Worm (Caenorhabditis elegans): ENCODE results near the gene let-413.
A peak's percentile ranks its signal among the peaks of the same experiment; 100 is the strongest.

let-413 gene

DNA sequence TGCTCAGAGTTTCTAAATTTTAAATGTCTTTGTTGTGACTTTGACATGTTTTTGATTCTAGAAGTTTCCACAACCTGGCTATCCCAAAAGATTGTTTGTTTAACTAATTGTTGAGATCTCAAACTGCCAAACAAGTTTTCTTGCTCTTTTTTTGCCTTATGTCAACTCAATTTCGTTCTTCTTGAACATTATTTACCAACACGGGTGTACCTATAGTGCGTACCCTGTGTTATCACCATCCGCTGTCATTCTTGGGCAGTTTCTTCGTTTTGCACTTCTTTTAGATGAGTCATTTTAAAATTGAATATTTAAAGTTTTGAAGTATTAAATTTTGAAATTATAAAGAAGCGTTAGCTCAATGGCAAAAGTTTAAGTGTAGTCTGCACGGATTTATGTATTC is 39.4 kb upstream of the let-413 start, which contains the start of gene sptl-2:
Gene sptl-2, plus strand, starts transcription at position 280 of the 400 bp plus-strand sequence.
- TF ChIP-seq sma-9 (GFP tag; optimal IDR thresholded peaks at IDR 0.05) (peak; percentile 16), sma-9 (tag; optimal IDR thresholded peaks at IDR 0.05) (no peak), skn-1 (tag; optimal IDR thresholded peaks at IDR 0.05) (no peak), dmd-4 (tag; optimal IDR thresholded peaks at IDR 0.05) (no peak), nhr-12 (tag; optimal IDR thresholded peaks at IDR 0.05) (no peak), ceh-16 (tag; optimal IDR thresholded peaks at IDR 0.05) (no peak), sma-3 (GFP tag; optimal IDR thresholded peaks at IDR 0.05) (no peak), nhr-237 (tag; optimal IDR thresholded peaks at IDR 0.05) (no peak), F13H6.1 (tag; optimal IDR thresholded peaks at IDR 0.05) (no peak), snpc-4 (tag; optimal IDR thresholded peaks at IDR 0.05) (no peak), fos-1 (tag; optimal IDR thresholded peaks at IDR 0.05) (peak; percentile 79), ama-1 (optimal IDR thresholded peaks at IDR 0.05) (no peak), R02D3.7 (tag; optimal IDR thresholded peaks at IDR 0.05) (no peak), C34F6.9 (tag; optimal IDR thresholded peaks at IDR 0.05) (no peak)

DNA sequence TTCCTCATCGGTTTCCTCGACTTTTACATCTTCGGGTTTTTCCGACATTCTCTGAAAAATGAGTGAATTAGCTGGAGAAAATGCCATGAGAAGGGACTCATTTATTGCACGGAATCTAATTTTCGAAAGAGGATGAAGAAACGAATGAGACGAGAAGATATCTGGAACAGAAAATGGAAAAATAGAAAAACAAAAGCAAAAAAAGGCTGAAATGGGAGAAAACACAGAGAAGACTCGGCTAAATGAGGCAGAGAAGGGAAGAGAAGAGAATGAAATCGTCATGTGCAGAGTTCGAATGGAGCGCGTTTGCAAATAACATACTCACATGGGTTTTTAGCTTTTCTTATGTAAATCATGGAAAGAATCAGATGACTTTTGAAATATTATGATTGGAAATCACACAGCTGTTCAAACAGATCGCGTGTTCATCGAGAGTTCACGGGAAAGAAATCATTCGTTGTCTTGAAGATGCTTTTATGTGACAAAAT is 36.4 kb upstream of the let-413 start, which contains the start of gene Y97E10AR.6:
Gene Y97E10AR.6, minus strand, starts transcription at position 51 of the 488 bp plus-strand sequence.
- no peak for TF ChIP-seq egl-27 (tag; optimal IDR thresholded peaks at IDR 0.05)
- TF ChIP-seq mab-5 (tag; optimal IDR thresholded peaks at IDR 0.05), result no peak
- no peak for TF ChIP-seq nhr-21 (tag; optimal IDR thresholded peaks at IDR 0.05)
- peak in 1 of 2 experiments; percentile 44 for TF ChIP-seq lsy-2 (tag; optimal IDR thresholded peaks at IDR 0.05)
- peak; percentile 70 for TF ChIP-seq unc-55 (GFP tag; optimal IDR thresholded peaks at IDR 0.05)
- no peak for TF ChIP-seq zag-1 (tag; optimal IDR thresholded peaks at IDR 0.05)
- peak; percentile 78 for TF ChIP-seq C34F6.9 (tag; optimal IDR thresholded peaks at IDR 0.05)
- TF ChIP-seq fos-1 (tag; optimal IDR thresholded peaks at IDR 0.05), result peak; percentile 19
- no peak for TF ChIP-seq gmeb-1 (tag; optimal IDR thresholded peaks at IDR 0.05)
- TF ChIP-seq ceh-16 (tag; optimal IDR thresholded peaks at IDR 0.05), result no peak
- TF ChIP-seq mdl-1 (tag; optimal IDR thresholded peaks at IDR 0.05), result no peak
- TF ChIP-seq aly-2 (tag; optimal IDR thresholded peaks at IDR 0.05), result no peak
- TF ChIP-seq sma-9 (GFP tag; optimal IDR thresholded peaks at IDR 0.05), result no peak
- TF ChIP-seq sma-9 (tag; optimal IDR thresholded peaks at IDR 0.05), result no peak
- TF ChIP-seq ama-1 (optimal IDR thresholded peaks at IDR 0.05), result no peak
- no peak for TF ChIP-seq nhr-6 (tag; optimal IDR thresholded peaks at IDR 0.05)
- no peak for TF ChIP-seq crh-2 (tag; optimal IDR thresholded peaks at IDR 0.05)
- no peak for TF ChIP-seq dmd-4 (tag; optimal IDR thresholded peaks at IDR 0.05)
- TF ChIP-seq nhr-10 (tag; optimal IDR thresholded peaks at IDR 0.05), result no peak
- TF ChIP-seq sma-3 (GFP tag; optimal IDR thresholded peaks at IDR 0.05), result no peak
- peak; percentile 74 for TF ChIP-seq nhr-129 (tag; optimal IDR thresholded peaks at IDR 0.05)
- TF ChIP-seq nhr-77 (tag; optimal IDR thresholded peaks at IDR 0.05), result no peak
- no peak for TF ChIP-seq nhr-237 (tag; optimal IDR thresholded peaks at IDR 0.05)
- TF ChIP-seq skn-1 (tag; optimal IDR thresholded peaks at IDR 0.05), result no peak
- no peak for TF ChIP-seq nhr-23 (tag; optimal IDR thresholded peaks at IDR 0.05)
- TF ChIP-seq F13H6.1 (tag; optimal IDR thresholded peaks at IDR 0.05), result no peak
- TF ChIP-seq lin-13 (GFP tag; optimal IDR thresholded peaks at IDR 0.05), result no peak
- TF ChIP-seq nhr-25 (tag; optimal IDR thresholded peaks at IDR 0.05), result no peak
- no peak for TF ChIP-seq unc-39 (tag; optimal IDR thresholded peaks at IDR 0.05)
- no peak for TF ChIP-seq elt-3 (tag; optimal IDR thresholded peaks at IDR 0.05)
- no peak for TF ChIP-seq ZK546.5 (tag; optimal IDR thresholded peaks at IDR 0.05)

ce11 chrV:8012032-8012431 is 34.5 kb upstream of the let-413 start, which contains the start of gene rpb-9:
rpb-9 (minus strand) TSS chrV:8012345.
- no peak for TF ChIP-seq elt-1 (tag; optimal IDR thresholded peaks at IDR 0.05)
- no peak for TF ChIP-seq mbf-1 (tag; optimal IDR thresholded peaks at IDR 0.05)
- no peak for TF ChIP-seq unc-39 (tag; optimal IDR thresholded peaks at IDR 0.05)
- TF ChIP-seq lin-13 (GFP tag; optimal IDR thresholded peaks at IDR 0.05), result no peak
- no peak for TF ChIP-seq snpc-4 (tag; optimal IDR thresholded peaks at IDR 0.05)
- no peak for TF ChIP-seq unc-62 (GFP tag; optimal IDR thresholded peaks at IDR 0.05)
- no peak for TF ChIP-seq nhr-237 (tag; optimal IDR thresholded peaks at IDR 0.05)
- no peak for TF ChIP-seq ztf-1 (GFP tag; conservative IDR thresholded peaks at IDR 0.05)

DNA sequence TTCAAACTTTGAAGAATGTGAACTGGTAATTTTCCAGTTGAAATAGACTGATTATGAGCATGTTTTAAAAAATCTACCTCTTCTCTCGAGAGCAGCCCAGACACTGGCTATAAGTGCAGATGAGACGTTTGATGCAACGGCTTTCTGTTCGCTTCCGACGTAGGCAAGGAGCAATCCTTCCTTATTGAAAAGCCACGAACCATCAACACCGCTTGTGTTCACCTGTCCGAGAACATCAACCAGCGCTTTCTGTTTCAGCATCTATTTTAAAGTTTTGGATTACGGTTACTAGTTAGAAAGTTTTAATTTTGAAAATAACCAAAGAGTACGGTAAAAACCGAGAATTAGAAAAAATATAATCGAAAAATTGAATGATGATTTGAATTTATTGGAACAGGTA is 33.3 kb upstream of the let-413 start, which contains the start of gene lmtr-2:
Gene lmtr-2, minus strand, starts transcription at position 261 of the 400 bp plus-strand sequence.
- TF ChIP-seq elt-3 (tag; optimal IDR thresholded peaks at IDR 0.05), result no peak
- no peak for TF ChIP-seq nhr-6 (tag; optimal IDR thresholded peaks at IDR 0.05)
- no peak for TF ChIP-seq gmeb-1 (tag; optimal IDR thresholded peaks at IDR 0.05)
- no peak for TF ChIP-seq Y55F3AM.14 (GFP tag; optimal IDR thresholded peaks at IDR 0.05)
- TF ChIP-seq nhr-25 (tag; optimal IDR thresholded peaks at IDR 0.05), result no peak
- TF ChIP-seq nhr-12 (tag; optimal IDR thresholded peaks at IDR 0.05), result no peak
- TF ChIP-seq zag-1 (tag; optimal IDR thresholded peaks at IDR 0.05), result no peak
- TF ChIP-seq mbf-1 (tag; optimal IDR thresholded peaks at IDR 0.05), result no peak
- no peak for TF ChIP-seq mdl-1 (tag; optimal IDR thresholded peaks at IDR 0.05)
- no peak for TF ChIP-seq ama-1 (optimal IDR thresholded peaks at IDR 0.05)
- TF ChIP-seq F13H6.1 (tag; optimal IDR thresholded peaks at IDR 0.05), result no peak
- no peak for TF ChIP-seq crh-2 (tag; optimal IDR thresholded peaks at IDR 0.05)
- TF ChIP-seq nhr-11 (tag; optimal IDR thresholded peaks at IDR 0.05), result no peak
- no peak for TF ChIP-seq snpc-4 (tag; optimal IDR thresholded peaks at IDR 0.05)
- TF ChIP-seq ztf-1 (GFP tag; conservative IDR thresholded peaks at IDR 0.05), result no peak
- no peak for TF ChIP-seq blmp-1 (tag; optimal IDR thresholded peaks at IDR 0.05; ENCODE audit: insufficient read depth)
- no peak for TF ChIP-seq unc-55 (GFP tag; optimal IDR thresholded peaks at IDR 0.05)
- TF ChIP-seq egl-27 (tag; optimal IDR thresholded peaks at IDR 0.05), result no peak

Data from whole organism, L2 larva.